Worm (Caenorhabditis elegans): ENCODE results near the gene col-144.

col-144 gene

DNA sequence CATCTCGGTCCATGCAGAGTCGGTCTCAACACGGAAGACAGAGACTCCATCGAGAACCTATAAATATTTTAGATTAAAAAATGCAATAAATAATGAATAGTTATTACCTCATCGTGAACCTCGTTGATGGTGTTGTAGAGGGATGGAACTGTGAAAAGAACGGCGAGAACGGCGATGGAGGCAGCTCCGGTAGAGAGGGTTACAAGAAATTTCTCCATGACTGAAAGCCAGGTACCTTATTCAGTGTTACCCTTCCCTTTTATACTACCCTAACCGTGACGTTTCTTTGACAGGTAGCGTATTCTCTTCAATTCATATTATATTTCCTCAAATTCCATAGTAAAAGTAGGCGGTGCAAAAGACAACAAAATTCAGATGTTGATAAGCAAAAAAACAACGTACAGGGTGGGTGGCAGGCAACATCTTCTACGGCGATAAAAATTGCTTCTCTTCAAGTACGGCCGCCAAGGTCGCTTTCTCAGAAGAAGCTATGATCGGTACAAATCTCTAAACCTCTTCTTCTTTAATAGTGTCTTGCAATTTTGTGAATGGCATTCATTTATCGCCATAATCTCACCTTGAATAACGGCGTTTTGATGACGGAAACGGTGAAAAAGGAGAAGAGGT lies 4.7 kb upstream of the col-144 start, which contains the start of gene col-10 (continued):
- no peak for TF ChIP-seq ces-1 (GFP tag; optimal IDR thresholded peaks at IDR 0.05)
- TF ChIP-seq zag-1 (tag; optimal IDR thresholded peaks at IDR 0.05), result no peak
- TF ChIP-seq pag-3 (tag; optimal IDR thresholded peaks at IDR 0.05; ENCODE audit: borderline replicate concordance, insufficient read depth), result peak; percentile 60
- TF ChIP-seq unc-30 (tag; optimal IDR thresholded peaks at IDR 0.05), result no peak
- peak; percentile 71 for TF ChIP-seq nhr-71 (tag; optimal IDR thresholded peaks at IDR 0.05)
- TF ChIP-seq ceh-63 (GFP tag; optimal IDR thresholded peaks at IDR 0.05), result no peak
- TF ChIP-seq ceh-82 (tag; optimal IDR thresholded peaks at IDR 0.05), result no peak
- TF ChIP-seq lin-14 (GFP tag; optimal IDR thresholded peaks at IDR 0.05), result peak; percentile 91
- TF ChIP-seq lin-35 (GFP tag; optimal IDR thresholded peaks at IDR 0.05), result no peak
- TF ChIP-seq egl-13 (tag; optimal IDR thresholded peaks at IDR 0.05), result no peak
- no peak for TF ChIP-seq fos-1 (tag; optimal IDR thresholded peaks at IDR 0.05)
- TF ChIP-seq hlh-4 (tag; optimal IDR thresholded peaks at IDR 0.05), result no peak
- no peak for TF ChIP-seq alr-1 (tag; optimal IDR thresholded peaks at IDR 0.05; ENCODE audit: borderline replicate concordance)
- no peak for TF ChIP-seq hpl-2 (GFP tag; optimal IDR thresholded peaks at IDR 0.05)
- no peak for TF ChIP-seq mab-9 (GFP tag; IDR thresholded peaks at IDR 0.05)
- no peak for TF ChIP-seq nhr-12 (tag; optimal IDR thresholded peaks at IDR 0.05)
- no peak for TF ChIP-seq F16B12.6 (tag; optimal IDR thresholded peaks at IDR 0.05)
- TF ChIP-seq ama-1 (optimal IDR thresholded peaks at IDR 0.05), result peak; percentile 81
- TF ChIP-seq unc-98 (GFP tag; IDR thresholded peaks at IDR 0.05), result no peak
- TF ChIP-seq efl-3 (GFP tag; optimal IDR thresholded peaks at IDR 0.05), result no peak
- no peak for TF ChIP-seq elt-2 (tag; optimal IDR thresholded peaks at IDR 0.05)
- no peak for TF ChIP-seq ceh-8 (GFP tag; optimal IDR thresholded peaks at IDR 0.05)
- no peak for TF ChIP-seq jun-1 (tag; optimal IDR thresholded peaks at IDR 0.05)
- TF ChIP-seq nhr-20 (tag; optimal IDR thresholded peaks at IDR 0.05), result peak; percentile 78
- TF ChIP-seq sptf-1 (tag; optimal IDR thresholded peaks at IDR 0.05), result no peak
- TF ChIP-seq nhr-77 (tag; optimal IDR thresholded peaks at IDR 0.05), result no peak
- TF ChIP-seq pqm-1 (tag; optimal IDR thresholded peaks at IDR 0.05), result no peak
- peak; percentile 62 for TF ChIP-seq nhr-90 (tag; optimal IDR thresholded peaks at IDR 0.05; ENCODE audit: poor library complexity)
- TF ChIP-seq irx-1 (tag; optimal IDR thresholded peaks at IDR 0.05), result no peak
- TF ChIP-seq nhr-11 (tag; optimal IDR thresholded peaks at IDR 0.05), result no peak
- TF ChIP-seq mef-2 (tag; optimal IDR thresholded peaks at IDR 0.05), result no peak
- no peak for TF ChIP-seq vab-15 (tag; optimal IDR thresholded peaks at IDR 0.05)
- TF ChIP-seq hlh-17 (GFP tag; optimal IDR thresholded peaks at IDR 0.05; ENCODE audit: borderline replicate concordance), result no peak
- TF ChIP-seq C04F5.9 (tag; optimal IDR thresholded peaks at IDR 0.05), result no peak
- TF ChIP-seq rnt-1 (tag; optimal IDR thresholded peaks at IDR 0.05), result no peak
- TF ChIP-seq dpl-1 (GFP tag; optimal IDR thresholded peaks at IDR 0.05), result peak in 1 of 3 experiments; percentile 9
- TF ChIP-seq unc-62 (GFP tag; optimal IDR thresholded peaks at IDR 0.05), result no peak
- no peak for TF ChIP-seq pax-3 (tag; optimal IDR thresholded peaks at IDR 0.05)
- TF ChIP-seq unc-130 (tag; optimal IDR thresholded peaks at IDR 0.05), result no peak
- no peak for TF ChIP-seq egl-27 (tag; optimal IDR thresholded peaks at IDR 0.05)
- TF ChIP-seq dsc-1 (tag; optimal IDR thresholded peaks at IDR 0.05), result no peak
- peak; percentile 26 for TF ChIP-seq mep-1 (tag; optimal IDR thresholded peaks at IDR 0.05)
- TF ChIP-seq swsn-7 (tag; optimal IDR thresholded peaks at IDR 0.05), result no peak
- TF ChIP-seq elt-3 (tag; optimal IDR thresholded peaks at IDR 0.05), result peak in 4 of 6 experiments; percentile 40 to 82 (median 62)
- no peak for TF ChIP-seq nhr-28 (tag; optimal IDR thresholded peaks at IDR 0.05)
- no peak for TF ChIP-seq fkh-8 (tag; optimal IDR thresholded peaks at IDR 0.05)
- no peak for TF ChIP-seq efl-1 (optimal IDR thresholded peaks at IDR 0.05)
- no peak for TF ChIP-seq efl-1 (GFP tag; optimal IDR thresholded peaks at IDR 0.05 in 1 of 2)
- TF ChIP-seq nhr-237 (tag; optimal IDR thresholded peaks at IDR 0.05), result no peak
- TF ChIP-seq mdl-1 (tag; optimal IDR thresholded peaks at IDR 0.05), result no peak
- no peak for TF ChIP-seq sup-37 (GFP tag; optimal IDR thresholded peaks at IDR 0.05)
- TF ChIP-seq C16A3.4 (tag; optimal IDR thresholded peaks at IDR 0.05), result no peak

Data from whole organism, L1 larva.